Fruit fly (Drosophila melanogaster) Kc167 (cell line): Measurements from ENCODE around the gene CG5938.

Experiments used
- Myc ChIP-seq: fragments of >200 bp; optimal IDR thresholded peaks from 2 replicates; lab custom pipeline; 2017; ENCODE audit warnings: missing external identifiers
- Sin3A ChIP-seq: fragments of >200 bp; optimal IDR thresholded peaks from 2 replicates; lab custom pipeline; 2018; ENCODE audit warnings: missing external identifiers
- h ChIP-seq: fragments of >200 bp; optimal IDR thresholded peaks from 3 replicates; lab custom pipeline; 2018; ENCODE audit warnings: missing external identifiers
- psq ChIP-seq: fragments of >200 bp; optimal IDR thresholded peaks from 2 replicates; lab custom pipeline; 2017; ENCODE audit warnings: missing external identifiers
- ttk ChIP-seq: sonication (Bioruptor generic); optimal IDR thresholded peaks from 2 replicates; lab custom pipeline; 2017; ENCODE audit warnings: missing external identifiers

- TF ChIP-seq psq (lab: Kevin White, UChicago) (no peak), Sin3A (no peak), ttk (lab: Kevin White, UChicago) (no peak), Myc (lab: Kevin White, UChicago) (no peak), h (lab: Kevin White, UChicago) (no peak)
These were observed 2.4 kb upstream of the CG5938 start for dm6 chr3R:27272233-27272632.
